5 fruit fly cellular contexts compared by ENCODE assay signal in genomic region chr2L:16684908-16685611, dm6.
TF ChIP-seq lines count a peak whose summit lies in the region.

No protein-coding gene starts in this region.

- no peak for TF ChIP-seq CTCF in whole organism, embryonic (GFP tag; optimal IDR thresholded peaks at IDR 0.05; lab: Kevin White, UChicago)

TF ChIP-seq in whole organism, adult, 20 proteins besides CTCF, POLR2A, EP300 and RAD21:
- TF ChIP-seq CG11617 (GFP tag; optimal IDR thresholded peaks at IDR 0.05; lab: Kevin White, UChicago) (peak; percentile 10), cnc (optimal IDR thresholded peaks at IDR 0.05; lab: Kevin White, UChicago) (no peak), bab1 (GFP tag; optimal IDR thresholded peaks at IDR 0.05; lab: Kevin White, UChicago) (peak; percentile 38), CG14711 (tag; optimal IDR thresholded peaks at IDR 0.05; lab: Kevin White, UChicago) (peak; percentile 39), tj (GFP tag; optimal IDR thresholded peaks at IDR 0.05; lab: Kevin White, UChicago) (peak; percentile 2), cic (GFP tag; optimal IDR thresholded peaks at IDR 0.05; lab: Kevin White, UChicago) (peak; percentile 25), pad (GFP tag; optimal IDR thresholded peaks at IDR 0.05; lab: Kevin White, UChicago) (peak; percentile 4), CG7101 (tag; optimal IDR thresholded peaks at IDR 0.05; lab: Kevin White, UChicago) (peak; percentile 40), kay (GFP tag; lab: Kevin White, UChicago; ENCODE audit: borderline replicate concordance) (peak; percentile 28), CG5204 (GFP tag; optimal IDR thresholded peaks at IDR 0.05; lab: Kevin White, UChicago) (no peak)

TF ChIP-seq in whole organism, embryonic, 481 proteins besides CTCF, POLR2A, EP300 and RAD21 (continues in another document):
- TF ChIP-seq corto (GFP tag; optimal IDR thresholded peaks at IDR 0.05; lab: Kevin White, UChicago) (no peak), pros (GFP tag; optimal IDR thresholded peaks at IDR 0.05; lab: Kevin White, UChicago) (no peak), Atf6 (GFP tag; IDR thresholded peaks at IDR 0.05; lab: Robert Waterston, UW) (peak; percentile 40; the same call in 1 of the 2 replicates), CG7839 (tag; optimal IDR thresholded peaks at IDR 0.05; lab: Kevin White, UChicago) (peak; percentile 82), CG4282 (GFP tag; optimal IDR thresholded peaks at IDR 0.05; lab: Kevin White, UChicago) (no peak), CG5245 (GFP tag; optimal IDR thresholded peaks at IDR 0.05; lab: Kevin White, UChicago) (peak; percentile 15), CG11247 (GFP tag; IDR thresholded peaks at IDR 0.05; lab: Robert Waterston, UW) (no peak), CG17612 (GFP tag; IDR thresholded peaks at IDR 0.05; lab: Robert Waterston, UW) (no peak), repo (GFP tag; optimal IDR thresholded peaks at IDR 0.05; lab: Kevin White, UChicago) (no peak), Hand (GFP tag; optimal IDR thresholded peaks at IDR 0.05; lab: Kevin White, UChicago) (peak; percentile 72), CG10267 (tag; optimal IDR thresholded peaks at IDR 0.05; lab: Kevin White, UChicago) (peak; percentile 64), YL-1 (GFP tag; optimal IDR thresholded peaks at IDR 0.05; lab: Kevin White, UChicago) (no peak), CG31224 (GFP tag; IDR thresholded peaks at IDR 0.05; lab: Robert Waterston, UW) (no peak), CG7745 (tag; optimal IDR thresholded peaks at IDR 0.05; lab: Kevin White, UChicago) (no peak), CG12942 (GFP tag; optimal IDR thresholded peaks at IDR 0.05; lab: Kevin White, UChicago) (no peak), schlank (tag; optimal IDR thresholded peaks at IDR 0.05; lab: Kevin White, UChicago) (no peak), Opbp (GFP tag; IDR thresholded peaks at IDR 0.05; lab: Robert Waterston, UW; ENCODE audit: partially characterized antibody) (no peak), ab (GFP tag; optimal IDR thresholded peaks at IDR 0.05; lab: Kevin White, UChicago) (no peak), Ravus (GFP tag; IDR thresholded peaks at IDR 0.05; lab: Robert Waterston, UW) (no peak), Hr51 (GFP tag; optimal IDR thresholded peaks at IDR 0.05; lab: Kevin White, UChicago) (peak in 1 of 2 experiments; percentile 85), HLH3B (GFP tag; IDR thresholded peaks at IDR 0.05; lab: Robert Waterston, UW) (no peak)

TF ChIP-seq in whole organism, prepupa, 60 proteins besides CTCF, POLR2A, EP300 and RAD21 (continues in another document):
- TF ChIP-seq Smox (GFP tag; optimal IDR thresholded peaks at IDR 0.05; lab: Kevin White, UChicago) = peak; percentile 61
- peak; percentile 81 for TF ChIP-seq CG3919 (GFP tag; optimal IDR thresholded peaks at IDR 0.05; lab: Kevin White, UChicago)
- TF ChIP-seq eg (GFP tag; IDR thresholded peaks at IDR 0.05; lab: Robert Waterston, UW) = peak; percentile 66
- TF ChIP-seq fd85E (GFP tag; optimal IDR thresholded peaks at IDR 0.05; lab: Kevin White, UChicago) = peak; percentile 29
- TF ChIP-seq svp (GFP tag; lab: Kevin White, UChicago) = peak; percentile 79
- TF ChIP-seq achi (GFP tag; optimal IDR thresholded peaks at IDR 0.05; lab: Kevin White, UChicago) = peak; percentile 85
- TF ChIP-seq Ets96B (tag; optimal IDR thresholded peaks at IDR 0.05; lab: Kevin White, UChicago) = peak; percentile 85
- peak in 1 of 2 experiments; percentile 89 for TF ChIP-seq salr (GFP tag; optimal IDR thresholded peaks at IDR 0.05; lab: Kevin White, UChicago)
- TF ChIP-seq CG32006 (GFP tag; optimal IDR thresholded peaks at IDR 0.05; lab: Kevin White, UChicago) = peak; percentile 87
- TF ChIP-seq acj6 (GFP tag; optimal IDR thresholded peaks at IDR 0.05; lab: Kevin White, UChicago) = peak; percentile 85
- no peak for TF ChIP-seq Sox14 (GFP tag; optimal IDR thresholded peaks at IDR 0.05; lab: Kevin White, UChicago)
- TF ChIP-seq OdsH (GFP tag; optimal IDR thresholded peaks at IDR 0.05; lab: Kevin White, UChicago) = peak; percentile 85
- peak; percentile 9 for TF ChIP-seq CG6854 (GFP tag; optimal IDR thresholded peaks at IDR 0.05; lab: Kevin White, UChicago)
- TF ChIP-seq Gug (GFP tag; IDR thresholded peaks at IDR 0.05; lab: Robert Waterston, UW) = peak; percentile 43; the same call in 1 of the 2 replicates
- TF ChIP-seq Sox102F (GFP tag; optimal IDR thresholded peaks at IDR 0.05; lab: Kevin White, UChicago) = no peak
- TF ChIP-seq fkh (GFP tag; optimal IDR thresholded peaks at IDR 0.05; lab: Kevin White, UChicago) = no peak
- TF ChIP-seq CG3032 (tag; optimal IDR thresholded peaks at IDR 0.05; lab: Kevin White, UChicago) = peak; percentile 89
- TF ChIP-seq CG10631 (GFP tag; optimal IDR thresholded peaks at IDR 0.05; lab: Kevin White, UChicago) = peak; percentile 86
- TF ChIP-seq Hr4 (GFP tag; optimal IDR thresholded peaks at IDR 0.05; lab: Kevin White, UChicago) = peak; percentile 70
- peak; percentile 43 for TF ChIP-seq CG7368 (GFP tag; optimal IDR thresholded peaks at IDR 0.05; lab: Kevin White, UChicago)
- TF ChIP-seq Hr38 (GFP tag; optimal IDR thresholded peaks at IDR 0.05; lab: Kevin White, UChicago) = no peak

TF ChIP-seq in whole organism, pupa, 21 proteins besides CTCF, POLR2A, EP300 and RAD21:
- peak; percentile 83 for TF ChIP-seq CG8159 (tag; optimal IDR thresholded peaks at IDR 0.05; lab: Kevin White, UChicago)
- TF ChIP-seq Pif1B (GFP tag; optimal IDR thresholded peaks at IDR 0.05; lab: Kevin White, UChicago) = peak; percentile 35
- peak; percentile 65 for TF ChIP-seq Snoo (tag; optimal IDR thresholded peaks at IDR 0.05; lab: Kevin White, UChicago)
- TF ChIP-seq gl (tag; optimal IDR thresholded peaks at IDR 0.05; lab: Kevin White, UChicago) = no peak
- peak; percentile 37; the same call in 1 of the 3 replicates for TF ChIP-seq fd96Ca (GFP tag; IDR thresholded peaks at IDR 0.05; lab: Robert Waterston, UW)
- peak; percentile 76 for TF ChIP-seq CG34367 (tag; optimal IDR thresholded peaks at IDR 0.05; lab: Kevin White, UChicago)
- TF ChIP-seq rn (GFP tag; IDR thresholded peaks at IDR 0.05; lab: Robert Waterston, UW) = no peak
- no peak for TF ChIP-seq CG10348 (GFP tag; IDR thresholded peaks at IDR 0.05; lab: Robert Waterston, UW)
- TF ChIP-seq CG32121 (GFP tag; IDR thresholded peaks at IDR 0.05; lab: Robert Waterston, UW) = no peak; the same call in 1 of the 2 replicates
- TF ChIP-seq CG12605 (GFP tag; IDR thresholded peaks at IDR 0.05; lab: Robert Waterston, UW) = peak; percentile 6; the same call in 1 of the 2 replicates
- TF ChIP-seq EcR (GFP tag; optimal IDR thresholded peaks at IDR 0.05; lab: Kevin White, UChicago) = peak; percentile 93
- TF ChIP-seq CG13204 (GFP tag; optimal IDR thresholded peaks at IDR 0.05; lab: Kevin White, UChicago) = peak; percentile 61
- TF ChIP-seq CG15710 (tag; optimal IDR thresholded peaks at IDR 0.05; lab: Kevin White, UChicago) = peak; percentile 86
- peak; percentile 84 for TF ChIP-seq CG8301 (tag; optimal IDR thresholded peaks at IDR 0.05; lab: Kevin White, UChicago)
- TF ChIP-seq CG14655 (GFP tag; optimal IDR thresholded peaks at IDR 0.05; lab: Kevin White, UChicago) = peak; percentile 84
- peak; percentile 35; the same call in 1 of the 3 replicates for TF ChIP-seq CG4496 (GFP tag; IDR thresholded peaks at IDR 0.05; lab: Robert Waterston, UW)
- TF ChIP-seq Ets98B (GFP tag; IDR thresholded peaks at IDR 0.05; lab: Robert Waterston, UW) = peak; percentile 30; the same call in 1 of the 2 replicates
- peak; percentile 79 for TF ChIP-seq D1 (tag; optimal IDR thresholded peaks at IDR 0.05; lab: Kevin White, UChicago)
- peak; percentile 81 for TF ChIP-seq CG17806 (tag; optimal IDR thresholded peaks at IDR 0.05; lab: Kevin White, UChicago)
- TF ChIP-seq Pif1A (GFP tag; optimal IDR thresholded peaks at IDR 0.05; lab: Kevin White, UChicago) = no peak
- TF ChIP-seq CG9948 (tag; optimal IDR thresholded peaks at IDR 0.05; lab: Kevin White, UChicago) = peak; percentile 89

TF ChIP-seq in whole organism, wandering third instar larva, 38 proteins besides CTCF, POLR2A, EP300 and RAD21 (continues in another document):
- TF ChIP-seq GATAd (GFP tag; optimal IDR thresholded peaks at IDR 0.05; lab: Kevin White, UChicago) (no peak), rgr (GFP tag; optimal IDR thresholded peaks at IDR 0.05; lab: Kevin White, UChicago) (peak; percentile 48), ey (GFP tag; optimal IDR thresholded peaks at IDR 0.05; lab: Kevin White, UChicago) (no peak), Hnf4 (GFP tag; optimal IDR thresholded peaks at IDR 0.05; lab: Kevin White, UChicago) (no peak), sage (GFP tag; optimal IDR thresholded peaks at IDR 0.05; lab: Kevin White, UChicago) (no peak), dsf (GFP tag; optimal IDR thresholded peaks at IDR 0.05; lab: Kevin White, UChicago; ENCODE audit: borderline replicate concordance) (no peak), Hr83 (GFP tag; optimal IDR thresholded peaks at IDR 0.05; lab: Kevin White, UChicago; ENCODE audit: poor library complexity, severe bottlenecking) (peak; percentile 17), dl (GFP tag; optimal IDR thresholded peaks at IDR 0.05; lab: Kevin White, UChicago; ENCODE audit: insufficient read depth in 1 of 2, partially characterized antibody in 2 of 2) (peak; percentile 60 to 87), brk (GFP tag; optimal IDR thresholded peaks at IDR 0.05; lab: Kevin White, UChicago) (peak; percentile 3), foxo (GFP tag; optimal IDR thresholded peaks at IDR 0.05; lab: Kevin White, UChicago) (peak in 1 of 2 experiments; percentile 79), dmrt93B (GFP tag; optimal IDR thresholded peaks at IDR 0.05; lab: Kevin White, UChicago) (peak; percentile 52), HLH106 (tag; optimal IDR thresholded peaks at IDR 0.05; lab: Kevin White, UChicago) (peak; percentile 78), N (GFP tag; optimal IDR thresholded peaks at IDR 0.05; lab: Kevin White, UChicago) (no peak), CG32264 (GFP tag; optimal IDR thresholded peaks at IDR 0.05; lab: Kevin White, UChicago) (no peak), Jra (GFP tag; optimal IDR thresholded peaks at IDR 0.05; lab: Kevin White, UChicago) (no peak), tai (GFP tag; optimal IDR thresholded peaks at IDR 0.05; lab: Kevin White, UChicago) (no peak), psq (GFP tag; optimal IDR thresholded peaks at IDR 0.05; lab: Kevin White, UChicago) (peak; percentile 78), lola (GFP tag; optimal IDR thresholded peaks at IDR 0.05; lab: Kevin White, UChicago) (no peak), Vsx2 (GFP tag; optimal IDR thresholded peaks at IDR 0.05; lab: Kevin White, UChicago; ENCODE audit: partially characterized antibody) (peak; percentile 83), jim (GFP tag; optimal IDR thresholded peaks at IDR 0.05; lab: Kevin White, UChicago) (no peak), CG9705 (GFP tag; optimal IDR thresholded peaks at IDR 0.05; lab: Kevin White, UChicago) (peak; percentile 43), Abd-B (GFP tag; optimal IDR thresholded peaks at IDR 0.05; lab: Kevin White, UChicago) (no peak), Rel (GFP tag; optimal IDR thresholded peaks at IDR 0.05; lab: Kevin White, UChicago) (no peak), Rel (tag; optimal IDR thresholded peaks at IDR 0.05; lab: Kevin White, UChicago) (no peak), br (GFP tag; optimal IDR thresholded peaks at IDR 0.05; lab: Kevin White, UChicago) (no peak), Sp1 (GFP tag; optimal IDR thresholded peaks at IDR 0.05; lab: Kevin White, UChicago) (peak; percentile 90), Hr78 (GFP tag; optimal IDR thresholded peaks at IDR 0.05; lab: Kevin White, UChicago) (no peak)
